Worm (Caenorhabditis elegans): Measurements from ENCODE around the gene F43C1.7.

- TF ChIP-seq ztf-23 (GFP tag; IDR thresholded peaks at IDR 0.05) (peak; percentile 41; the same call in 1 of the 2 replicates), T22C8.4 (GFP tag; IDR thresholded peaks at IDR 0.05) (no peak), ztf-29 (GFP tag; IDR thresholded peaks at IDR 0.05) (0 out of 2 replicates have a peak, but pooled peaks have one; percentile 45), flt-1 (GFP tag; IDR thresholded peaks at IDR 0.05) (peak; percentile 66), ref-1 (GFP tag; conservative IDR thresholded peaks at IDR 0.05) (no peak), klf-2 (GFP tag; conservative IDR thresholded peaks at IDR 0.05) (no peak), tab-1 (GFP tag; IDR thresholded peaks at IDR 0.05) (no peak), med-1 (GFP tag; optimal IDR thresholded peaks at IDR 0.05; ENCODE audit: insufficient read depth) (no peak)
These were observed 48.7 kb downstream of the F43C1.7 start, which contains the start of gene xbp-1 for ce11 chrIII:4193659-4194103.

All from whole organism, midembryonic.